Worm (Caenorhabditis elegans): ENCODE data around the gene R57.2.

R57.2 gene

ce11 chrX:300250-300649 is 3.2 kb downstream of the R57.2 start:
- TF ChIP-seq elt-3 (tag; optimal IDR thresholded peaks at IDR 0.05): no peak
- peak; percentile 78 for TF ChIP-seq hlh-1 (tag; optimal IDR thresholded peaks at IDR 0.05)
- no peak for TF ChIP-seq lin-13 (tag; optimal IDR thresholded peaks at IDR 0.05)
- TF ChIP-seq snpc-4 (tag; optimal IDR thresholded peaks at IDR 0.05): no peak
- TF ChIP-seq unc-120 (tag; optimal IDR thresholded peaks at IDR 0.05; ENCODE audit: poor library complexity, severe bottlenecking): no peak

ce11 chrX:301530-301929 is 4.5 kb downstream of the R57.2 start, which contains the start of gene gcp-2.1:
Gene gcp-2.1 (plus strand): TSS chrX:301830.
- TF ChIP-seq pha-4 (tag; optimal IDR thresholded peaks at IDR 0.05): no peak
- no peak for TF ChIP-seq blmp-1 (tag; optimal IDR thresholded peaks at IDR 0.05)
- no peak for TF ChIP-seq unc-39 (tag; optimal IDR thresholded peaks at IDR 0.05)
- no peak for TF ChIP-seq elt-3 (tag; optimal IDR thresholded peaks at IDR 0.05)
- TF ChIP-seq ceh-39 (tag; optimal IDR thresholded peaks at IDR 0.05): no peak
- no peak for TF ChIP-seq ham-2 (GFP tag; optimal IDR thresholded peaks at IDR 0.05)
- TF ChIP-seq zip-8 (tag; optimal IDR thresholded peaks at IDR 0.05): no peak
- no peak for TF ChIP-seq tbx-8 (GFP tag; optimal IDR thresholded peaks at IDR 0.05)
- no peak for TF ChIP-seq nhr-76 (tag; optimal IDR thresholded peaks at IDR 0.05)
- TF ChIP-seq unc-62 (GFP tag; optimal IDR thresholded peaks at IDR 0.05): no peak
- no peak for TF ChIP-seq unc-120 (tag; optimal IDR thresholded peaks at IDR 0.05; ENCODE audit: poor library complexity, severe bottlenecking)
- TF ChIP-seq ztf-11 (tag; optimal IDR thresholded peaks at IDR 0.05): no peak
- TF ChIP-seq lin-32 (GFP tag; optimal IDR thresholded peaks at IDR 0.05): no peak
- no peak for TF ChIP-seq ceh-83 (GFP tag; optimal IDR thresholded peaks at IDR 0.05)
- no peak for TF ChIP-seq lsy-2 (tag; optimal IDR thresholded peaks at IDR 0.05)
- no peak for TF ChIP-seq mab-5 (tag; optimal IDR thresholded peaks at IDR 0.05)

ce11 chrX:305057-305456 is 8.0 kb downstream of the R57.2 start:
- TF ChIP-seq ces-1 (GFP tag; optimal IDR thresholded peaks at IDR 0.05): peak; percentile 92
- TF ChIP-seq nhr-12 (tag; optimal IDR thresholded peaks at IDR 0.05): no peak

DNA sequence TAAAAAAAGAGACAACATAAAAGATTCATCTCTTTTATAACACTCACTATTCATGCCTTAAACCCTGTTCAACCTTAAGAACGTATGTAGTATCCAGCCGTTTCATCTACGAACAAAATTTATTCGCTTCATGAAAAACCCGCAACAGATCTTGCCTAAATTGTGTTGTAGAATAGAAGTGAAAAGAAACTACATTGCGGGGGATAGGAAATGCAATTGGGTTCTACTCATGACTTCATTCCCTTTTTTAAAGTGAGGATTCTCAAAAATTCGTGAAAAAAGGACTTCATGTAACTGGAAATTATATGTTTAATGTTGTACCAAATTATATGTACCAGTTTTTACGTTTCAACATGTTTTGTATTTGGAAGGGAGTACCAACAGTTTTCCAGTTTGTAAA is 12.0 kb downstream of the R57.2 start:
- TF ChIP-seq tbx-8 (GFP tag; optimal IDR thresholded peaks at IDR 0.05) (no peak), drap-1 (GFP tag; optimal IDR thresholded peaks at IDR 0.05) (no peak), ceh-39 (tag; optimal IDR thresholded peaks at IDR 0.05) (no peak), sem-2 (GFP tag; optimal IDR thresholded peaks at IDR 0.05) (no peak), ces-1 (GFP tag; optimal IDR thresholded peaks at IDR 0.05) (peak; percentile 66), M03D4.4 (tag; optimal IDR thresholded peaks at IDR 0.05) (no peak), ceh-83 (GFP tag; optimal IDR thresholded peaks at IDR 0.05) (no peak), zip-8 (tag; optimal IDR thresholded peaks at IDR 0.05) (no peak), nhr-76 (tag; optimal IDR thresholded peaks at IDR 0.05) (no peak)

DNA sequence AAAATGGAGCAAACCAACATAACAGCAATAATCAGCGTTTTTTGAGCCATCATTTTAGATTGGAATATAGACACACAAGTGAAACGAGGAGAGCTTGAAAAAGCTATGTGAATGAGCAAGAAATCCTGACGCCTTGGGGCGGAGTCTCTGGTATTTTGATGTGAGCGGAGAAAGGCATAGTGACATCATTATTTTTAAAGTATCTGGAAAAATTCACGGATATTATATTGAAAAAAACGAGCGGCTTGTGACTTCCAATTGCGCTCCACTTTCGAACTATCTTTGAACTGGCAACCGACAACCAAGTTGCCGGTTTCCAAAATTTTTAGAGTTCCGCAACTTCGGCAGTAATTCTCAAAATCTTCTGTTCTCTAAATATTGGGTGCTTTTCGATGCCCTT is 14.2 kb downstream of the R57.2 start, which contains the start of gene nlp-64:
TSS of gene nlp-64 (minus strand) at position 101 of the 400 bp plus-strand sequence.
- TF ChIP-seq ceh-43 (GFP tag; optimal IDR thresholded peaks at IDR 0.05) (no peak), zip-8 (tag; optimal IDR thresholded peaks at IDR 0.05) (no peak), mab-5 (tag; optimal IDR thresholded peaks at IDR 0.05) (no peak), sptf-1 (tag; optimal IDR thresholded peaks at IDR 0.05) (no peak), bed-3 (GFP tag; optimal IDR thresholded peaks at IDR 0.05) (no peak), elt-1 (tag; optimal IDR thresholded peaks at IDR 0.05; ENCODE audit: borderline replicate concordance, insufficient read depth) (no peak), blmp-1 (tag; optimal IDR thresholded peaks at IDR 0.05) (no peak), lin-13 (tag; optimal IDR thresholded peaks at IDR 0.05) (no peak), unc-120 (tag; optimal IDR thresholded peaks at IDR 0.05; ENCODE audit: poor library complexity, severe bottlenecking) (no peak), ham-2 (GFP tag; optimal IDR thresholded peaks at IDR 0.05) (no peak), nhr-76 (tag; optimal IDR thresholded peaks at IDR 0.05) (no peak), ceh-39 (tag; optimal IDR thresholded peaks at IDR 0.05) (no peak), nhr-12 (tag; optimal IDR thresholded peaks at IDR 0.05) (no peak), mep-1 (tag; optimal IDR thresholded peaks at IDR 0.05) (no peak), hlh-1 (tag; optimal IDR thresholded peaks at IDR 0.05) (no peak), drap-1 (GFP tag; optimal IDR thresholded peaks at IDR 0.05) (no peak)

DNA sequence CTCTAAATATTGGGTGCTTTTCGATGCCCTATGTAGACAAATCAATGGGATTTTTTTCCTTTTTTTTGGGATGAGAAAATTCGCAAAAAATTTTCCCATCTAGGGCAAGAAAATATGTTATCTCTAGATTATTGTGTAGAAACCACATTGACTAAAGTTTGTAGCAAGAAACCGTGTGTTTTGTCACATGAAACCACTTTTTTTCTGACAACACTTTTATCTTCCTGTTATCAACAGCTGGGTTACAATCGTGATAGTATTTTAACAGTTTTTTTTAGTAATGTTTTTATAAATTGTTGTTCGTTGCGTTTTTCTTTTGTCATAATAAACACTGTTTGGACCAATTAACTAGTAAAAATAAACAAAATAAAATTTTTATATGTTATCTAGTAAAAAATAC is 15.2 kb downstream of the R57.2 start:
- no peak for TF ChIP-seq blmp-1 (tag; optimal IDR thresholded peaks at IDR 0.05)
- no peak for TF ChIP-seq unc-120 (tag; optimal IDR thresholded peaks at IDR 0.05; ENCODE audit: poor library complexity, severe bottlenecking)
- no peak for TF ChIP-seq ham-2 (GFP tag; optimal IDR thresholded peaks at IDR 0.05)
- TF ChIP-seq pha-4 (tag; optimal IDR thresholded peaks at IDR 0.05): no peak
- TF ChIP-seq nhr-2 (tag; optimal IDR thresholded peaks at IDR 0.05): no peak
- no peak for TF ChIP-seq nhr-237 (tag; optimal IDR thresholded peaks at IDR 0.05)
- no peak for TF ChIP-seq lin-32 (GFP tag; optimal IDR thresholded peaks at IDR 0.05)

Data from whole organism, mixed stage, embryonic.